Worm (Caenorhabditis elegans) whole organism, L3 larva: ENCODE measurements around the gene lmbr-1.

Source experiments
- ZK546.5 ChIP-seq: sonication (generic microtip); optimal IDR thresholded peaks from 2 replicates; lab custom pipeline; 2017; ENCODE audit warnings: missing biosample characterization, missing genetic modification characterization
- aly-2 ChIP-seq: fragments of 150-350 bp; optimal IDR thresholded peaks from 2 replicates; lab custom pipeline; 2014; ENCODE audit warnings: missing biosample characterization, missing genetic modification characterization
- ama-1 ChIP-seq: fragments of 150-350 bp; optimal IDR thresholded peaks from 2 replicates; lab custom pipeline; 2018
- ceh-16 ChIP-seq: sonication (generic microtip); optimal IDR thresholded peaks from 2 replicates; lab custom pipeline; 2017; ENCODE audit warnings: missing biosample characterization, missing genetic modification characterization
- ceh-28 ChIP-seq: fragments of 150-350 bp; optimal IDR thresholded peaks from 2 replicates; lab custom pipeline; 2014; ENCODE audit warnings: missing biosample characterization, missing genetic modification reagents, missing genetic modification characterization
- ceh-82 ChIP-seq: fragments of 150-350 bp; optimal IDR thresholded peaks from 2 replicates; lab custom pipeline; 2014; ENCODE audit warnings: missing biosample characterization, missing genetic modification characterization
- ceh-9 ChIP-seq: sonication (generic microtip); optimal IDR thresholded peaks from 2 replicates; lab custom pipeline; 2018; ENCODE audit warnings: missing biosample characterization, missing genetic modification characterization
- daf-12 ChIP-seq: fragments of 150-350 bp; optimal IDR thresholded peaks from 2 replicates; lab custom pipeline; 2014; ENCODE audit warnings: missing biosample characterization, missing genetic modification reagents, missing genetic modification characterization
- egl-27 ChIP-seq: sonication (generic microtip); optimal IDR thresholded peaks from 4 replicates; lab custom pipeline; 2017; ENCODE audit warnings: missing biosample characterization, missing genetic modification reagents, missing genetic modification characterization
- egl-5 ChIP-seq: fragments of 150-350 bp; optimal IDR thresholded peaks from 2 replicates; lab custom pipeline; 2017; ENCODE audit warnings: missing biosample characterization, missing genetic modification reagents, missing genetic modification characterization, inconsistent platforms
- elt-1 ChIP-seq: fragments of 150-350 bp; optimal IDR thresholded peaks from 2 replicates; lab custom pipeline; 2014; ENCODE audit warnings: missing biosample characterization, missing genetic modification characterization
- elt-2 ChIP-seq: sonication (generic microtip); optimal IDR thresholded peaks from 2 replicates; lab custom pipeline; 2016; ENCODE audit warnings: missing genetic modification reagents, mild to moderate bottlenecking, missing genetic modification characterization, missing compliant biosample characterization
- eor-1 ChIP-seq, 2 experiments: fragments of 150-350 bp; optimal IDR thresholded peaks; 2 replicates each; lab custom pipeline; 2014 to 2018; ENCODE audit warnings: missing biosample characterization in 2 of 2, missing genetic modification characterization in 2 of 2
- fkh-10 ChIP-seq: sonication (generic microtip); optimal IDR thresholded peaks from 2 replicates; lab custom pipeline; 2017; ENCODE audit warnings: missing biosample characterization, missing genetic modification reagents, missing genetic modification characterization
- fkh-2 ChIP-seq: fragments of 150-350 bp; optimal IDR thresholded peaks from 2 replicates; lab custom pipeline; 2014; ENCODE audit warnings: missing biosample characterization, missing genetic modification reagents, missing genetic modification characterization
- jun-1 ChIP-seq: fragments of 150-350 bp; optimal IDR thresholded peaks from 2 replicates; lab custom pipeline; 2014; ENCODE audit warnings: missing biosample characterization, missing genetic modification reagents, missing genetic modification characterization
- lin-15B ChIP-seq: fragments of 150-350 bp; optimal IDR thresholded peaks from 2 replicates; lab custom pipeline; 2014; ENCODE audit warnings: missing biosample characterization, missing genetic modification characterization
- lin-39 ChIP-seq: fragments of 150-350 bp; optimal IDR thresholded peaks from 2 replicates; lab custom pipeline; 2018; ENCODE audit warnings: missing biosample characterization, missing genetic modification reagents, missing genetic modification characterization
- lsy-12 ChIP-seq: sonication (generic microtip); optimal IDR thresholded peaks from 2 replicates; lab custom pipeline; 2016; ENCODE audit warnings: mild to moderate bottlenecking, missing genetic modification characterization, missing compliant biosample characterization
- mml-1 ChIP-seq: fragments of 150-350 bp; sonication (generic microtip); optimal IDR thresholded peaks from 3 replicates; lab custom pipeline; 2014; ENCODE audit warnings: missing biosample characterization, missing genetic modification characterization
- nfya-1 ChIP-seq: sonication (generic microtip); optimal IDR thresholded peaks from 2 replicates; lab custom pipeline; 2017; ENCODE audit warnings: missing genetic modification characterization, mild to moderate bottlenecking, missing compliant biosample characterization, antibody characterized with exemption, moderate library complexity; ENCODE audit not compliant: insufficient read depth
- nhr-11 ChIP-seq: fragments of 150-350 bp; optimal IDR thresholded peaks from 2 replicates; lab custom pipeline; 2014; ENCODE audit warnings: missing biosample characterization, missing genetic modification characterization
- nhr-12 ChIP-seq: fragments of 150-350 bp; optimal IDR thresholded peaks from 2 replicates; lab custom pipeline; 2014; ENCODE audit warnings: missing biosample characterization, missing genetic modification characterization
- nhr-23 ChIP-seq: fragments of 150-350 bp; optimal IDR thresholded peaks from 2 replicates; lab custom pipeline; 2014; ENCODE audit warnings: missing biosample characterization, missing genetic modification reagents, missing genetic modification characterization
- nhr-25 ChIP-seq: sonication (generic microtip); optimal IDR thresholded peaks from 2 replicates; lab custom pipeline; 2017; ENCODE audit warnings: missing biosample characterization, missing genetic modification characterization
- nhr-28 ChIP-seq: fragments of 150-350 bp; optimal IDR thresholded peaks from 2 replicates; lab custom pipeline; 2014; ENCODE audit warnings: missing biosample characterization, missing genetic modification characterization
- nhr-43 ChIP-seq: sonication (generic microtip); optimal IDR thresholded peaks from 2 replicates; lab custom pipeline; 2016; ENCODE audit warnings: mild to moderate bottlenecking, missing genetic modification characterization, missing compliant biosample characterization; ENCODE audit not compliant: poor library complexity, severe bottlenecking
- nhr-67 ChIP-seq: fragments of 150-350 bp; optimal IDR thresholded peaks from 2 replicates; lab custom pipeline; 2014; ENCODE audit warnings: missing biosample characterization, missing genetic modification characterization
- nhr-76 ChIP-seq: fragments of 150-350 bp; sonication (generic microtip); optimal IDR thresholded peaks from 5 replicates; lab custom pipeline; 2014; ENCODE audit warnings: missing biosample characterization, missing genetic modification characterization
- nhr-77 ChIP-seq: fragments of 150-350 bp; optimal IDR thresholded peaks from 2 replicates; lab custom pipeline; 2014; ENCODE audit warnings: missing biosample characterization, missing genetic modification characterization
- pha-4 ChIP-seq: fragments of 150-350 bp; optimal IDR thresholded peaks from 2 replicates; lab custom pipeline; 2014; ENCODE audit warnings: missing biosample characterization, missing genetic modification reagents, missing genetic modification characterization
- sea-2 ChIP-seq: fragments of 150-350 bp; sonication (generic microtip); optimal IDR thresholded peaks from 4 replicates; lab custom pipeline; 2014; ENCODE audit warnings: missing biosample characterization, missing genetic modification reagents, missing genetic modification characterization
- skn-1 ChIP-seq: fragments of 150-350 bp; optimal IDR thresholded peaks from 2 replicates; lab custom pipeline; 2014; ENCODE audit warnings: missing biosample characterization, missing genetic modification characterization
- snpc-4 ChIP-seq: fragments of 150-350 bp; optimal IDR thresholded peaks from 2 replicates; lab custom pipeline; 2014; ENCODE audit warnings: missing biosample characterization, missing genetic modification characterization
- tbx-2 ChIP-seq: sonication (generic microtip); optimal IDR thresholded peaks from 2 replicates; lab custom pipeline; 2016; ENCODE audit warnings: mild to moderate bottlenecking, missing genetic modification characterization, missing compliant biosample characterization
- unc-39 ChIP-seq: sonication (generic microtip); optimal IDR thresholded peaks from 4 replicates; lab custom pipeline; 2017; ENCODE audit warnings: missing biosample characterization, missing genetic modification characterization
- unc-62 ChIP-seq: fragments of 150-350 bp; sonication (generic microtip); optimal IDR thresholded peaks from 4 replicates; lab custom pipeline; 2014; ENCODE audit warnings: missing biosample characterization, missing genetic modification reagents, missing genetic modification characterization
- ztf-11 ChIP-seq: fragments of 150-350 bp; optimal IDR thresholded peaks from 2 replicates; lab custom pipeline; 2014; ENCODE audit warnings: missing biosample characterization, missing genetic modification characterization

lmbr-1 gene

DNA sequence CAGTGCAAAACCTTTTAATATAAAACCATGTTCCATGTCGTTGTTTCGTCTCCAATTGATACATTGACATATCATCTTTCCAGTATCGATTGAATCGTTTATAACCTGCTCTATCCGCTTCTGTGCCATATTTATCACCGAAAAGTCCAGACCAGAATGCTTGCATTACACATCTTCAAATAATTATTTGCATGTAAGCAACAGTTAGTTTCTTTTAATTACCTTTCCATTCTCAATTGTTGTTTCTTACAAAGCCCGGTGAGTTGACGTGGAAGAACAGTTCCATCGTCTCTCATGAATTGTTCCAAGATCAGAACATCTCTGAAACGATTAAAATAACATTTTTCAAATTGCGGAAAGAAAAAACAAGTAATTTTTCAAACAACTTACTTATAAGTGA, 40.8 kb upstream of the lmbr-1 start, which contains the start of gene iglr-2:
Gene iglr-2, minus strand, starts transcription at position 101 of the 400 bp plus-strand sequence.
- TF ChIP-seq egl-5 (tag; lab: Kevin White, UChicago) (no peak), ceh-28 (tag; lab: Kevin White, UChicago) (no peak), mml-1 (tag; lab: Kevin White, UChicago) (no peak), nhr-23 (tag; lab: Kevin White, UChicago) (no peak), jun-1 (tag; lab: Kevin White, UChicago) (no peak), nhr-25 (tag; lab: Kevin White, UChicago) (no peak), ztf-11 (no peak), nhr-28 (tag; lab: Kevin White, UChicago) (no peak), ceh-82 (no peak), skn-1 (tag; lab: Kevin White, UChicago) (no peak), nfya-1 (tag; lab: Kevin White, UChicago) (no peak), pha-4 (tag; lab: Kevin White, UChicago) (no peak), elt-1 (tag; lab: Kevin White, UChicago) (no peak), nhr-11 (no peak)
- TF ChIP-seq, all 47 proteins: peak for 0

DNA sequence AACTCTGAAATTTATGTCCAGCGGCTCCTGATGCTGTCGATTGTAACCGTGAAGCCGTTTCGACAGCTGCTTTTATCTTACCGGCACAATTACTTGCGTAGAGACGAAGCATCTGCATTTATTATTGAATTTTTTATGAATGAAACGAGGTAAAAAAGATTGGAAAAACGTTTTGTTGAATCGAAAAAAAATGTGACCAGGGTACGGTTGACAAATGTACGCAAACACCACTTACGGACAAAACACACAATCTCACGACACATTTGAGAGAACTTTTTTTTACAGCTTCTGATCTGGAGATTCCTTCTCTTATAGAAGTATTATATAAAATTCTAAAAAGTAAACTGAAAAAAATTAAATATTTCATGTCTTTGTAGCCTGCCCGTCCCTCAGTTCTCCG, 40.3 kb upstream of the lmbr-1 start, which contains the start of the genes mrps-18A and ZC262.2:
Gene mrps-18A, minus strand, starts transcription at position 141 of the 400 bp plus-strand sequence.
Gene ZC262.2, plus strand, starts transcription at position 284 of the 400 bp plus-strand sequence.
- TF ChIP-seq egl-27 (tag; lab: Kevin White, UChicago) (no peak), ceh-28 (tag; lab: Kevin White, UChicago) (no peak), nhr-12 (no peak), ceh-16 (no peak), ceh-82 (no peak), lin-39 (tag; lab: Kevin White, UChicago) (no peak), daf-12 (tag; lab: Kevin White, UChicago) (no peak), nhr-23 (tag; lab: Kevin White, UChicago) (peak; percentile 5), pha-4 (tag; lab: Kevin White, UChicago) (peak; percentile 63), nhr-76 (tag; lab: Kevin White, UChicago) (no peak), nhr-77 (tag; lab: Kevin White, UChicago) (no peak), ZK546.5 (tag; lab: Kevin White, UChicago) (no peak), sea-2 (GFP tag; lab: Kevin White, UChicago) (no peak), nfya-1 (tag; lab: Kevin White, UChicago) (peak; percentile 76), tbx-2 (no peak), ceh-9 (tag; lab: Kevin White, UChicago) (no peak), lin-15B (peak; percentile 14), eor-1 (tag; optimal IDR thresholded peaks at IDR 0.05; lab: Kevin White, UChicago) (no peak), unc-62 (GFP tag; lab: Kevin White, UChicago) (no peak), aly-2 (no peak), fkh-2 (tag; lab: Kevin White, UChicago) (no peak), elt-2 (tag; lab: Kevin White, UChicago) (no peak), mml-1 (tag; lab: Kevin White, UChicago) (no peak), nhr-25 (tag; lab: Kevin White, UChicago) (no peak), nhr-43 (tag; lab: Kevin White, UChicago) (no peak), nhr-11 (no peak), lsy-12 (tag; lab: Kevin White, UChicago) (no peak), ama-1 (lab: Kevin White, UChicago) (no peak)

DNA sequence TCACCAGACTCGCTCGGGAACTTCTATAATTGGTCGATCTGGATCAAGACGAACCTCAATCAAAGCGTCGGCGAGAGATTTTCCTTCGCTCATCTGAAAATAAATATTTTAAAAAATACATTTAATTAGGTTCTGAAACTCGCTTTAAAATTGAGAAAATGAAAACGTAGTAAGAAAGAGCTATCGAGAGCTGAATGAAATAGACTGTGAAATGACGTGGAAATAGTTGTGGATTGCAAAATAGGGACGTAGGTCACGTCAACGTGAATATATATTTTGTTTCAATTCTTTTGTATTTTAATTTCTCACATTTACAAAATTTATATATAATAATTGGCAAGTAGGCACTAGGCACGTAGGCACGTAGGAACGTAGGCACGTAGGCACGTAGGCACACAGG, 37.6 kb upstream of the lmbr-1 start, which contains the start of gene ZC262.4:
Gene ZC262.4, minus strand, starts transcription at position 101 of the 400 bp plus-strand sequence.
- TF ChIP-seq nhr-67 (tag; lab: Kevin White, UChicago) (no peak), unc-39 (tag; lab: Kevin White, UChicago) (no peak), aly-2 (no peak), ama-1 (lab: Kevin White, UChicago) (no peak), snpc-4 (tag; lab: Kevin White, UChicago) (no peak), elt-1 (tag; lab: Kevin White, UChicago) (no peak), nhr-23 (tag; lab: Kevin White, UChicago) (no peak), fkh-2 (tag; lab: Kevin White, UChicago) (no peak), fkh-10 (GFP tag; lab: Kevin White, UChicago) (no peak)
